Fruit fly (Drosophila melanogaster): ENCODE measurements around the gene CG5863.

Gene CG5863

DNA sequence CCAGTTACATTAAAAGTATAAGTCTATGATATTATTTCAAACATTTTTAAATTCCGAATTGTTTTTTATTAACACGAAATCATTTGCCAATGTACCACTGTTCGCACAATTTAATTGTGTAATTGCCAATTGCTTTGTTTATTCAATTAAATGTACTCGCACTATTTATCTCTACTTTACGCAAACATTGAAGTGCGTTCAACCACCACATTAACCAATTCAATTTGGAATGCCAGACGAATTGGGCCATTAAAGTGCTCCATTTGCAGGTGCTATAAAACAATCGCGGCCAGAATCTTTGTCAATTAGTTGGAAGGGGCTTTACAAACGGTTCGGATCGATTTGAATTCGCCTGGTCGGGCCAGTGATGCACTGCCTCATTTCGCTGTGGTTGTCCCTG, at the start of gene CG5863:
TSS of gene CG5863 (plus strand) at position 301 of the 400 bp plus-strand sequence.
- no peak for TF ChIP-seq CG17801 (GFP tag; optimal IDR thresholded peaks at IDR 0.05; ENCODE audit: partially characterized antibody)

DNA sequence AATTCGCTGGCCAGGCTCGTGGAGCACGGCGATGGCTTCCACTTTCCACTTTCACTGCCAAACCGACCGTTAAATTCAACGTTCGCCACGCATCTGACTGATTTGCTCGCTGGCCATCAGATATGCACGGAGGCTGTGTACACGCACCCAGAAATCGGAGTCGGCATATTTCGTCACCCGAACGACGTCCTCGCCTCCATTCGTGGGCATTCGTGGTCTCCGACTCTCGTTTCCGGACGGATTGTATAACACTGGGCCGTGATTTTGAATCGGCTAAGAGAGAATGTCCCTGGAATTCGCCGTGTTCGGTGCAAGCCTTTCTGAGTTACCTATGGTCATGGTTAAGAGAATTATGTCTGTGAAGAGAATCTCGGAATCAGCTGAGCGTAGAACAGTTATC, 44.9 kb upstream of the CG5863 start, which contains the start of gene beat-IIa:
TSS of gene beat-IIa (minus strand) at position 97 of the 400 bp plus-strand sequence.
- no peak for TF ChIP-seq CG17801 (GFP tag; optimal IDR thresholded peaks at IDR 0.05; ENCODE audit: partially characterized antibody)

DNA sequence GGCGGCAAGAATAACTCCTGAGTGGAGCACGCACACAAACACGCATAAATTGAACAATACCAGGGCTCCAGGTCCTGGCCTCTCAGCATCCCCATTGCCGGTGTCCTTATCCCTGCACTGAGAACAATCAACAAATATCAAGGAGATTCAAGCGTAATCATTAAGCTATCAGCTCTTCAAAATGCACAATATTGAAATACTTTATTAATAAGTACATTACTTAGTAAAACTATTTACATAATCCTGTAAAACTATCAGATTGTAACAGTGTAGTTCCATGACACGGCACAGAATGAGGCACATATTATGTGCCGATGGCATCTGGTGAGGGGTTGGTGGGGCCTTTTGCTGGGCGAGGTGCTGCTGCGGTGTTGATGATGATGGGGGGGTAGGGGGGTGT, 39.8 kb upstream of the CG5863 start:
- TF ChIP-seq CG17801 (GFP tag; optimal IDR thresholded peaks at IDR 0.05; ENCODE audit: partially characterized antibody): no peak

DNA sequence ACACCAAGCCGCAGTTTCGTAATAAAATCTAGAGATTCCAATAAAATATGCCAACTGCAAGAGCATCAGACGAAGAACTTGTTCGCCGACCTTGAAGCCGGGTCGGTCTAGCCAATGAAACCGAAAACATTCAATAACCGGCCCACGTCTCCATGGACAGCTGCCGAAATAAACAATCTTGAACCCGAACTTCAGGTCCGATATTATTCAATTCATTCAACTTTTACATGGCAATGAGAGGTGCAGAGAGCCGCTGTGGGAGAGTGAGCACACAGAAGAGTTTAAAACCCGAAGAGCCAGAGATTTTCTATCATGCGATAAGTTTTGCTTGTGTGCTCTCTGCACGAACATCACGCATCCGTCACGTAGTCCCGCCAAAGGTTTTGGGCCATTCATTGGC, 33.4 kb upstream of the CG5863 start:
- no peak for TF ChIP-seq CG17801 (GFP tag; optimal IDR thresholded peaks at IDR 0.05; ENCODE audit: partially characterized antibody)

DNA sequence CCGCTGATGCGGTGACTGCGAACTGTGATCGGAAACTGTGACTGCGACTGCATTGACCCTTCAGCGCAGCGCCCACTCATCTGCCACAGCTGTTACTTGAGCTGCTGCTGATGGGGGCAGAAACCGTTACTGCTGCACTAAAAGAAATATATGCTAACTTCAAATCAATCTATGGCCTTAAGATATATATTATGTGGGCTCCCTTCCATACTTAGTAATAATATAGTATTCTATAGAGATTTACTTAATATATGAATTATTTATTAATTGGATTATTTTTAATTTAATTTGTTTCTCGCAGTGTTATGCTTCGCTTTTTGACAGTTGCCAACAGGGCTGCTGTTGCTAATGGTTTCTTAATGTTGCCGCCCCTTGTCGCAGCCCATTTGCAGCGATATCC, 31.9 kb upstream of the CG5863 start:
- no peak for TF ChIP-seq CG17801 (GFP tag; optimal IDR thresholded peaks at IDR 0.05; ENCODE audit: partially characterized antibody)

DNA sequence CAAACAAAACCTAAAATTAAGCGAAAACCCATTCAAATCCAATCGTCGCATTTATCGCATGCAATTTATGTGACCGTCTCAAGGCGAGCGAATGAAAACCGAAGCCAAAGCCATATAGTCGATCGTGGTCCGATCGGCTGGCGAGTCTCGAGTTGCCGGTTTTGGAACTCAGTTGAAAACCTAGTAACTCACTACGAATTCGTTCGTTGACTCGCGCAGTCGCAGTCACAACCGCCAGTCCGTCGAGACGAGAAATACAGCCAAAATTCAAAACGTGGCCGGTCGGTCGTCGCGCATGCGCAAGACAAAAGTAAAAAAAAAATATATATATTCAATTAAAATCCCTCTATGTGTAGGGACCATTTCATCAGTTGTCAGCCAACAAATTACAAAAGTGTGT, 31.2 kb upstream of the CG5863 start, which contains the start of gene lute:
TSS of gene lute (plus strand) at position 203 of the 400 bp plus-strand sequence.
- no peak for TF ChIP-seq CG17801 (GFP tag; optimal IDR thresholded peaks at IDR 0.05; ENCODE audit: partially characterized antibody)

DNA sequence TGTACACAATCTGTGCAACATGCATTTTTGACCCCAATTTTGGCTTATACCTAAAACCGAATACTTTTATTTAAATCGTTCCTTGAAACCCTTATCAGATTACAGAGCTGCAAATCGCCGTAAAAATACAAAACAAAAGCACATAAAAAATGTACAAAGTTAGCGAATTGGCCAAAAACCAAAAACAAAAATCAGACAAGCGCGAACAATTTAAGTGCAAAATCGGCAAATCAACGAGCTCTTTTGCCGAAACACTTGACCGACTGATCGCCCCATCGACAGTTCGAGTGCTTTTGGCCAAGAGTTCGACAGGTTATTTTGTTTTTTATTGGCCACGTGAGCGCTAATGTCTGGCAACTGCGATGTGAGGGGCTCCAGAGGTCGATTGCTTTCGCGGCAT, 29.0 kb upstream of the CG5863 start:
- no peak for TF ChIP-seq CG17801 (GFP tag; optimal IDR thresholded peaks at IDR 0.05; ENCODE audit: partially characterized antibody)

DNA sequence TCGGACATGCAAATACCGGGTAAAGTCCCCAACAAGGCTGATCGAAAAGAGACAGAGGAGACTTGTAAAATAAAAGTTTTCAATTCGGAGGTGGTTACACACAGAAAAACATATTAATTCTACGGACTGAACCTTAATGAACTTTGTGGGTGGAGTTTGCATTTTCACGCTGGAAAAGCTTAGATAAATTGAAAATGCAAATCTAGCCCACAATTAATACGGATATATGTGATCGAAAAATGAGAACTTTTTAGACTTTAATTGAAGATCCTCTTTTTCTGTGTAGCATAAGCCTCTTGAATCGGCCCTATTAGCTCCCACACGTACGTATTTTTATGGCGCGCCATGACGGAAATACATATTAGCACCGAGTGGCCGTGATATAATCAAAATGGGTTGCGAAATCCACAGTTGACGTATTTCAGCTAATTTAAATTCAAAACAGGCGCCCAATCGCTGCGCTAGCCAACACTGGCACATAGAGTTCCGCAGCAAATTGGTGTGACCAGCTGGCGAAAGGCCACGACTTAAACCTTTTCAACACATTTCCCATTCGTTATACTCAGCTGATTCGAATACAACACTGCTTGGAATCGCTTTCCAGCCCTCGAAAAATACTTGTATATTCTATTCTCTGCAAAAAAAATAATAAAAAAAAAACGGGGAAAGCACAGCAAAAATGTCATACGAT, 25.4 kb upstream of the CG5863 start:
- peak; percentile 79 for TF ChIP-seq CG17801 (GFP tag; optimal IDR thresholded peaks at IDR 0.05; ENCODE audit: partially characterized antibody)

DNA sequence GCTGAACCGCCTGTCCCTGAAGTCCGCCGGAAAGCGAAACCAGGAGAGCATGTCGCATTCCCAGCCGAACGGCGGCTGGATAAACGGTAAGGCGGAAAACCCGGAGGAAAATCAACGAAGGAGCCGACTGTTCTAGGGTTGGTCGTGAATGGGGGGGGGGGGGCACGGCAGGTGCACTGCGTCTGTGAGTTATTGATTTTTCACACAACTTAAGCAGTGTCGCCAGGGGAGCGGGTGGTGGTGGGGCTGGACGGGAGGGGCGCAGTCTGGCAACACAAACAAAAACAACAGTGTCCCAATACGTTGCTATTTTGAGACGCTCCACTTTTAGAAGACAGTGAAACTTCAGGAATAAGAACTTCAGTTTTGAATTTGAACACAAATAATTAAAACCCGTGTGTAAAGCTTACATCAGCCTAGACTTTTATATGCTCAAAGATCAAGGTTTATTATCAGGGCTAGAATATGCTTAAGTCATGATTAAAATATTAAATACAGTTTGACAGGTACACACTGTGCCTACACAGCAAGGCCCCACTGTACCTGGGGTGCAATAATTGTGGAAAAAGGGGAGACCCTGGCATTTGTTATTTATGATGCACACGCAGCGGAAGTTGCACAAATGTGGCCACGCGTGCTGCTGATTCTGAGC, 24.6 kb upstream of the CG5863 start:
- peak; percentile 51 for TF ChIP-seq CG17801 (GFP tag; optimal IDR thresholded peaks at IDR 0.05; ENCODE audit: partially characterized antibody)

DNA sequence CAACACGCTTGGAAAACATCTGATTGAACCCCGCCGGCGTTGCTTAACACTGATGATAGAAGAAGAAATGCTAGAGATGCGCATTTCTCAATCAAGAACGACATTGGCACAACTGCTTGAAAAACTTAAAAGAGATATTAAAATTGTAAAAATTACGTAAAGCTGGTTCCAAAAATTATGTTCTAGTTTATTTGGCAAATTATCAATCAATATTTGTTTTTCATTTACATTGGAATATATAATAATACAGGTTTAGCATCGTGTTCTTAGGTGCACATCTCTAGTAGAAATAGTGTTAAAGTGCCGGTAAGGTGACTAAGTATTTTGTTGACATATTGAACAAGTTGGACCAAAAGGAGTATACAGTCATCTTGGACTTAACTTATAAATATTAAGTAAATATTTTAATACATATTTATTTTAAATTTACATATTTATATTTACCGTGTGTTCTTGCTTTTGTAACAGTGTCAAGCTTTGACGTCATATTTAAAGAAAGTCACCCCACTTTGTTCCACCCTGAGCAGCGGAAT, 19.5 kb upstream of the CG5863 start, which contains the start of the genes Brf and sds22:
TSS of gene Brf (minus strand) at position 25 of the 533 bp plus-strand sequence.
TSS of gene sds22 (plus strand) at position 282 of the 533 bp plus-strand sequence.
- TF ChIP-seq CG17801 (GFP tag; optimal IDR thresholded peaks at IDR 0.05; ENCODE audit: partially characterized antibody): peak; percentile 96

DNA sequence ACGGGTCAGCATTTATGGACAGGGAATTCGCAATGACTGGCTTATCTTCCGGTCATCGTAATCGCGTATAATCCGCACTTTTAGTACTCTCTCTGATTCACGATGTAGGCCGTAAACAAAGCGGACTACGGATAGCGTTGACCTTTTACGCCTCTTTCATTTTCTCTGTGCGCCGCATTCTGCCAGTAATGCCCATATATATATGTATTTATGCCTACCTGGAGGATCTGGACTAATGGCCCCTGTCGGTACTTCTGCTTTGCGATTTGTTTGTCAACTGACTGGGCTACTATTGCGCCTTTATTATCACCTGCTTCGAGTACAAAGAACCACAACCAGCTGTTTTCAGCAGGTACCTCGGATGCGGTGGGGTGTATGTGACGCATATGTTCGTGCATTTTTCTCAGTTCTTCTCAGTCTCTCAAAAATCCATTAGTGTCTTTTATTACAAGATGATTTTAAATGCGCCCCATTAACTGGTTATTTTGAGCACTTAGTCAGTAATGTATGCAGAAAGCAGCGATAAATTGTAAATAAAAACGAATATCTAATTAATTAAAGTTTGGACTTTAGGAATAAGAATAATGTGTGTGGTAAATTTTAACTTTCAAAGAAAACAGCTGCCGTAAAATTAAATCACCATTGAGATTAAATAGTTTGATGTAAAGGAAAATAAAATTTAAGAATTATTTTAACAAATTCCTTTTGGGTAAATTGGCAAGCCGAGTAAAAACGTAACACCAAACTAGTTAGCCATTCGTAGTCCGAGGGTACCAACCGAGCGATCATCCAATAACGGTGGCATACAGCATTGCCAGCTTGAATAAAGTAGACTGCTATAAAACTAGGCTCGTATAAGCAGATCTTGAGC, 16.4 kb upstream of the CG5863 start, which contains the start of gene CREG:
TSS of gene CREG (minus strand) at position 323 of the 871 bp plus-strand sequence.
- TF ChIP-seq CG17801 (GFP tag; optimal IDR thresholded peaks at IDR 0.05; ENCODE audit: partially characterized antibody): no peak

DNA sequence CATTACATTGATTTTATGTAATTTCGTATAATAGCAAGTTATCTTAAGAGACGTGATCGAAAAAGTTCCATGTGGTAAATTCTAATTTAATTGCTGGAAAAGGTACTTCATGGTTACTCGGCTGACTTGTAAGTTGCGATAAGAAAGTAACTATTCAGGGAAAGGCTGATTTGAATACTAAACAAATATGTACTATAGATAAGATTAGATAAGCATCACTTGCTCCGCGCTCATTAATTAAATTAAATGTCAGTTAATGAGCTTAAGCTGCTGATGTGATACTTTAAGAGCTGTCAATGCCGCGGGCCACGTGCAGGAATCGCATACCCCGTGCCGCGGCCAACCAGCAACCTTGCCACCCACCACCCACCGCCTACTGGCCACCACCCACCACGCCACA, 10.8 kb upstream of the CG5863 start:
- no peak for TF ChIP-seq CG17801 (GFP tag; optimal IDR thresholded peaks at IDR 0.05; ENCODE audit: partially characterized antibody)

DNA sequence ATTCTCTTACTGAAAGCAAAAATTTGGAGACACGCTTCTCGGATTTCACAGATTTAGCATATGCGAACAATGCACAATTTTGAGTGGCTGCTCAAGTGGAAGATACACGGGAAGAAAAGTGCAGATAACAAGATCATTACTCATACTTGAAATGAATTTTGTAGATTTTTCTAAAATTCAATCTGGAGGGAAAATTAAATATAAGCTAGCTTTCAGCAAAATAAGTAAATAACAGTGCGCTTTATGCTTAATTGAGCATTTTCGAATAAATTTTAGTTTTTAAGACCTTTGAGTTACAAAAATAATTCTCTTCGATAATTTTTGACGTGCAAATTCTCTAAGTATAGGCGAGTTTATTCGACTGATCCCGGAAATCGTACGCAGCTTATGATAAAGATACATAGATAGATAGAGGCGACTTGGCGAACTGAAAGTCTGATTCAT, 10.2 kb upstream of the CG5863 start:
- peak; percentile 51 for TF ChIP-seq CG17801 (GFP tag; optimal IDR thresholded peaks at IDR 0.05; ENCODE audit: partially characterized antibody)

DNA sequence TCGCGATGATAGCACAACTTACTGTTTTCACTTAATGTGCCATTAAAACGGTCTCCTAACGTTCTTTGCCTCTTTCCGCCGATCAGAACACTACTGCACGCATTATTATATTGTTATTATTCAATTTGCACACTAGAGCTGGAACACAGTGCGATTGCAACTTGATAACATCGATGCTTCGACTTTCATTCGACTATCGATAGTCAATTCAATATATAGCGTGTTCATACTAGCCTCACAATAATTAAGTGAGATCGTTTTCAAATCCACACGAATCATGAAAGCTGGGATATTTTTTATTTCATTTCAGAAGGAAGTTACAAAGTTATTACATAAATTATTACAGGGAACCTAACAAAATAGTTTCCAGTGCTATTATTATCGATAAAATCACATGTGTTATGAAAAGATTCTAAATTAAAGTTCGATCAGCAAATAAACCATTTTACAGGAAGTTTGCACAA, 9.6 kb upstream of the CG5863 start:
- peak; percentile 20 for TF ChIP-seq CG17801 (GFP tag; optimal IDR thresholded peaks at IDR 0.05; ENCODE audit: partially characterized antibody)

DNA sequence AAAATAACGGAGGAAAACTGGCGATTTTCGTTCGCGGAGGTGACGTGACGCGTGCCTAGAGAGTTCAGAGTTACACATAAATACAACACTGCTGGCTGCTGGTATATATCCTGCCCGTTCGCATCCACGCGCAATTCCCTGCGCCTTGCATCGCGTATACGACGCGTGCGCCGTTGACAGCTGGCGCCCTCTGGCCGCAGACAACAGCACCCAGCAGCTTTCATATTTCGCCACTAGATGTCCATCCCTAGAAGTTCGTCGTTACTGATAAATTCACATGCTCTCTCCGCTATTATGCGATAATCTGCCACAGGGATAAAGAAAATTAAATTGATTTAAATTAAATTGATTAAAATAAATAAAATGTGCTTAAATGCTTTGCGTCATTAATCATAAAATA, 8.5 kb upstream of the CG5863 start, which contains the start of gene Sur-8:
TSS of gene Sur-8 (minus strand) at position 82 of the 400 bp plus-strand sequence.
- no peak for TF ChIP-seq CG17801 (GFP tag; optimal IDR thresholded peaks at IDR 0.05; ENCODE audit: partially characterized antibody)

Data from ovary, adult (tissue).